Fruit fly (Drosophila melanogaster): ENCODE measurements around the gene Ilk.

The Ilk gene

dm6 chr3L:21216697-21217291 is at the start of gene Ilk, which contains the start of gene Trmt112:
Ilk (plus strand) TSS chr3L:21216901.
Trmt112 (minus strand) TSS chr3L:21216839.
- TF ChIP-seq usp (GFP tag; optimal IDR thresholded peaks at IDR 0.05) (no peak), CG8478 (optimal IDR thresholded peaks at IDR 0.05) (no peak), psq (optimal IDR thresholded peaks at IDR 0.05) (no peak)

- TF ChIP-seq psq (optimal IDR thresholded peaks at IDR 0.05) (no peak), EcR (GFP tag; optimal IDR thresholded peaks at IDR 0.05) (no peak), CG8478 (optimal IDR thresholded peaks at IDR 0.05) (no peak), pan (optimal IDR thresholded peaks at IDR 0.05) (no peak), usp (GFP tag; optimal IDR thresholded peaks at IDR 0.05) (no peak), Dll (optimal IDR thresholded peaks at IDR 0.05) (no peak)
Measured at dm6 chr3L:21171905-21172304, 44.8 kb upstream of the Ilk start, which contains the start of gene Ac78C. Ac78C (minus strand) TSS chr3L:21171930.

- TF ChIP-seq Dll (optimal IDR thresholded peaks at IDR 0.05) (no peak), EcR (GFP tag; optimal IDR thresholded peaks at IDR 0.05) (peak in 1 of 2 experiments; percentile 6)
Measured at dm6 chr3L:21172527-21173253, 44.0 kb upstream of the Ilk start, which contains the start of the genes chb and AsnS. chb (plus strand) TSS chr3L:21172853. AsnS (plus strand) TSS chr3L:21173118.

- TF ChIP-seq EcR (GFP tag; optimal IDR thresholded peaks at IDR 0.05): no peak
- no peak for TF ChIP-seq psq (optimal IDR thresholded peaks at IDR 0.05)
Measured at dm6 chr3L:21174962-21175361, 41.7 kb upstream of the Ilk start.

- TF ChIP-seq CG8478 (optimal IDR thresholded peaks at IDR 0.05) (no peak), Dll (optimal IDR thresholded peaks at IDR 0.05) (no peak), pan (optimal IDR thresholded peaks at IDR 0.05) (no peak), usp (GFP tag; optimal IDR thresholded peaks at IDR 0.05) (no peak), psq (optimal IDR thresholded peaks at IDR 0.05) (no peak), EcR (GFP tag; optimal IDR thresholded peaks at IDR 0.05) (no peak)
Measured at dm6 chr3L:21175531-21176271, 41.0 kb upstream of the Ilk start.

- no peak for TF ChIP-seq EcR (GFP tag; optimal IDR thresholded peaks at IDR 0.05)
- TF ChIP-seq CG8478 (optimal IDR thresholded peaks at IDR 0.05): no peak
- TF ChIP-seq pan (optimal IDR thresholded peaks at IDR 0.05): no peak
- no peak for TF ChIP-seq Dll (optimal IDR thresholded peaks at IDR 0.05)
- no peak for TF ChIP-seq psq (optimal IDR thresholded peaks at IDR 0.05)
- TF ChIP-seq usp (GFP tag; optimal IDR thresholded peaks at IDR 0.05): no peak
Measured at dm6 chr3L:21176276-21176934, 40.3 kb upstream of the Ilk start.

dm6 chr3L:21176935-21177581 is 39.6 kb upstream of the Ilk start:
- TF ChIP-seq pan (optimal IDR thresholded peaks at IDR 0.05) (no peak), Dll (optimal IDR thresholded peaks at IDR 0.05) (no peak), usp (GFP tag; optimal IDR thresholded peaks at IDR 0.05) (no peak), EcR (GFP tag; optimal IDR thresholded peaks at IDR 0.05) (no peak), psq (optimal IDR thresholded peaks at IDR 0.05) (no peak), CG8478 (optimal IDR thresholded peaks at IDR 0.05) (no peak)

dm6 chr3L:21185622-21186021 is 31.1 kb upstream of the Ilk start:
- TF ChIP-seq psq (optimal IDR thresholded peaks at IDR 0.05) (no peak), pan (optimal IDR thresholded peaks at IDR 0.05) (no peak), EcR (GFP tag; optimal IDR thresholded peaks at IDR 0.05) (no peak), usp (GFP tag; optimal IDR thresholded peaks at IDR 0.05) (no peak), CG8478 (optimal IDR thresholded peaks at IDR 0.05) (no peak), Dll (optimal IDR thresholded peaks at IDR 0.05) (no peak)

- no peak for TF ChIP-seq CG8478 (optimal IDR thresholded peaks at IDR 0.05)
- TF ChIP-seq usp (GFP tag; optimal IDR thresholded peaks at IDR 0.05): no peak
- no peak for TF ChIP-seq Dll (optimal IDR thresholded peaks at IDR 0.05)
- no peak for TF ChIP-seq pan (optimal IDR thresholded peaks at IDR 0.05)
- TF ChIP-seq psq (optimal IDR thresholded peaks at IDR 0.05): no peak
- TF ChIP-seq EcR (GFP tag; optimal IDR thresholded peaks at IDR 0.05): no peak
Measured at dm6 chr3L:21186487-21186886, 30.2 kb upstream of the Ilk start.

dm6 chr3L:21192024-21192423 is 24.7 kb upstream of the Ilk start:
- TF ChIP-seq usp (GFP tag; optimal IDR thresholded peaks at IDR 0.05) (no peak), psq (optimal IDR thresholded peaks at IDR 0.05) (no peak), EcR (GFP tag; optimal IDR thresholded peaks at IDR 0.05) (no peak), pan (optimal IDR thresholded peaks at IDR 0.05) (no peak), CG8478 (optimal IDR thresholded peaks at IDR 0.05) (no peak), Dll (optimal IDR thresholded peaks at IDR 0.05) (no peak)

dm6 chr3L:21193170-21193569 is 23.5 kb upstream of the Ilk start, which contains the start of gene CG42337:
CG42337 (minus strand) TSS chr3L:21193363.
- TF ChIP-seq usp (GFP tag; optimal IDR thresholded peaks at IDR 0.05) (no peak), pan (optimal IDR thresholded peaks at IDR 0.05) (no peak), psq (optimal IDR thresholded peaks at IDR 0.05) (no peak)

Data from whole organism.